Worm (Caenorhabditis elegans) whole organism, L4/young adult: ENCODE data around the gene srb-11.

Source experiments
- W03F9.2 ChIP-seq: fragments of 150-350 bp; optimal IDR thresholded peaks from 2 replicates; lab custom pipeline; 2014; ENCODE audit warnings: missing biosample characterization, missing genetic modification characterization
- dao-5 ChIP-seq: sonication (generic microtip); optimal IDR thresholded peaks from 2 replicates; lab custom pipeline; 2016; ENCODE audit warnings: missing genotype, missing genetic modification characterization, moderate library complexity, missing compliant biosample characterization
- him-1 ChIP-seq: sonication (generic microtip); optimal IDR thresholded peaks from 2 replicates; lab custom pipeline; 2016; ENCODE audit warnings: missing genotype, missing genetic modification reagents, missing genetic modification characterization, missing compliant biosample characterization

ce11 chrIII:6509301-6509700, 16.6 kb upstream of the srb-11 start:
- TF ChIP-seq dao-5 (tag; lab: Kevin White, UChicago) (no peak), him-1 (tag; lab: Kevin White, UChicago) (no peak), W03F9.2 (no peak)
